Worm (Caenorhabditis elegans) whole organism, L4 larva: Measurements from ENCODE around the gene fipr-4.

ENCODE experiments used
- T20F7.1 ChIP-seq: fragments of 200-800 bp; sonication (Bioruptor generic); optimal IDR thresholded peaks from 2 replicates; lab custom pipeline; 2018; ENCODE audit warnings: mild to moderate bottlenecking, missing genetic modification characterization, missing compliant biosample characterization
- Y5F2A.4 ChIP-seq: fragments of 200-800 bp; sonication (Bioruptor generic); optimal IDR thresholded peaks from 2 replicates; lab custom pipeline; 2018; ENCODE audit warnings: mild to moderate bottlenecking, missing genetic modification characterization, missing compliant biosample characterization
- daf-16 ChIP-seq, 3 experiments: sonication (generic microtip); optimal IDR thresholded peaks; 2 replicates each; lab custom pipeline; 2016 to 2017; ENCODE audit warnings: missing genetic modification characterization in 3 of 3, missing genetic modification reagents in 3 of 3, mild to moderate bottlenecking in 2 of 3, missing compliant biosample characterization in 2 of 3, missing biosample characterization in 1 of 3, moderate library complexity in 1 of 3
- dve-1 ChIP-seq: sonication (generic microtip); optimal IDR thresholded peaks from 2 replicates; lab custom pipeline; 2017; ENCODE audit warnings: antibody characterized with exemption, mild to moderate bottlenecking, missing genetic modification characterization, missing compliant biosample characterization; ENCODE audit not compliant: insufficient read depth
- hif-1 ChIP-seq, 2 experiments: sonication (generic microtip); optimal IDR thresholded peaks; 2 replicates each; lab custom pipeline; 2016 to 2017; ENCODE audit warnings: missing compliant biosample characterization in 2 of 2, missing genetic modification characterization in 2 of 2, missing genetic modification reagents in 2 of 2, missing genotype in 2 of 2, mild to moderate bottlenecking in 1 of 2
- hlh-30 ChIP-seq: sonication (generic microtip); optimal IDR thresholded peaks from 2 replicates; lab custom pipeline; 2017; ENCODE audit warnings: antibody characterized with exemption, mild to moderate bottlenecking, missing genetic modification characterization, missing compliant biosample characterization; ENCODE audit not compliant: insufficient read depth
- lin-38 ChIP-seq: fragments of 200-800 bp; sonication (Bioruptor generic); IDR thresholded peaks from 2 replicates; pipeline ENCODE4 v1.3.6; 2022; ENCODE audit warnings: missing genetic modification reagents, missing genetic modification characterization, missing compliant biosample characterization
- mdl-1 ChIP-seq, 2 experiments: fragments of 150-350 bp in 1 of 2; sonication (generic microtip) in 1 of 2; optimal IDR thresholded peaks; 2 replicates each; lab custom pipeline; 2014 to 2017; ENCODE audit warnings: missing biosample characterization in 2 of 2, missing genetic modification characterization in 2 of 2
- mes-2 ChIP-seq: sonication (generic microtip); optimal IDR thresholded peaks from 2 replicates; lab custom pipeline; 2016; ENCODE audit warnings: missing genotype, mild to moderate bottlenecking, missing genetic modification characterization, missing compliant biosample characterization; ENCODE audit not compliant: poor library complexity, severe bottlenecking
- saeg-2 ChIP-seq: fragments of 200-800 bp; sonication (Bioruptor generic); IDR thresholded peaks from 2 replicates; pipeline ENCODE4 v1.3.6; 2022; ENCODE audit warnings: missing genetic modification reagents, missing genetic modification characterization, missing compliant biosample characterization
- zfp-3 ChIP-seq: fragments of 200-800 bp; sonication (Bioruptor generic); conservative IDR thresholded peaks from 2 replicates; pipeline ENCODE4 v1.3.6; 2022; ENCODE audit warnings: missing genetic modification reagents, missing genetic modification characterization, missing compliant biosample characterization

The fipr-4 gene

ce11 chrV:10178166-10178565 lies 50.1 kb downstream of the fipr-4 start (continued):
- TF ChIP-seq hlh-30 (tag; lab: Kevin White, UChicago) (peak; percentile 64), zfp-3 (GFP tag; lab: Robert Waterston, UW) (no peak), T20F7.1 (GFP tag; lab: Kevin White, UChicago) (peak; percentile 51), daf-16 (GFP tag; optimal IDR thresholded peaks at IDR 0.05; lab: Kevin White, UChicago) (no peak), daf-16 (tag; optimal IDR thresholded peaks at IDR 0.05; lab: Kevin White, UChicago) (peak; percentile 12), Y5F2A.4 (GFP tag; lab: Kevin White, UChicago) (no peak), mdl-1 (tag; optimal IDR thresholded peaks at IDR 0.05; lab: Kevin White, UChicago) (peak in 1 of 2 experiments; percentile 17), lin-38 (GFP tag; lab: Robert Waterston, UW) (peak; percentile 93), saeg-2 (GFP tag; lab: Robert Waterston, UW) (no peak), hif-1 (tag; optimal IDR thresholded peaks at IDR 0.05; lab: Kevin White, UChicago) (peak in 1 of 2 experiments; percentile 72), mes-2 (tag; lab: Kevin White, UChicago) (peak; percentile 38), dve-1 (tag; lab: Kevin White, UChicago) (peak; percentile 60)
